Fruit fly (Drosophila melanogaster) whole organism, pupa: ENCODE data around the gene sty.

Experiments used
- CG10348 ChIP-seq: fragments of 200-800 bp; sonication (Bioruptor generic); IDR thresholded peaks from 2 replicates; pipeline ENCODE4 v1.3.6; 2022; ENCODE audit warnings: missing biosample characterization, missing genetic modification characterization
- CG12605 ChIP-seq: fragments of 200-800 bp; sonication (Bioruptor generic); IDR thresholded peaks from 2 replicates; pipeline ENCODE4 v1.3.6; 2022; ENCODE audit warnings: missing biosample characterization, missing genetic modification characterization
- CG13204 ChIP-seq: fragments of 200-800 bp; sonication (Bioruptor generic); optimal IDR thresholded peaks from 2 replicates; lab custom pipeline; 2018; ENCODE audit warnings: missing biosample characterization, mild to moderate bottlenecking, missing genetic modification characterization, moderate library complexity
- CG14655 ChIP-seq: fragments of 200-800 bp; sonication (Bioruptor generic); optimal IDR thresholded peaks from 3 replicates; lab custom pipeline; 2017; ENCODE audit warnings: mild to moderate bottlenecking, missing biosample characterization, missing genetic modification reagents, missing genetic modification characterization
- CG17806 ChIP-seq: fragments of 200-800 bp; sonication (Bioruptor generic); optimal IDR thresholded peaks from 2 replicates; lab custom pipeline; 2018; ENCODE audit warnings: missing biosample characterization, mild to moderate bottlenecking, missing genetic modification characterization, moderate library complexity
- CG32121 ChIP-seq: fragments of 200-800 bp; sonication (Bioruptor generic); IDR thresholded peaks from 2 replicates; pipeline ENCODE4 v1.3.6; 2022; ENCODE audit warnings: missing biosample characterization, missing genetic modification characterization
- CG34367 ChIP-seq: fragments of 200-800 bp; sonication (Bioruptor generic); optimal IDR thresholded peaks from 2 replicates; lab custom pipeline; 2018; ENCODE audit warnings: missing biosample characterization, mild to moderate bottlenecking, missing genetic modification characterization
- CG8159 ChIP-seq: fragments of 200-800 bp; sonication (Bioruptor generic); optimal IDR thresholded peaks from 3 replicates; lab custom pipeline; 2018; ENCODE audit warnings: missing biosample characterization, mild to moderate bottlenecking, missing genetic modification characterization, moderate library complexity
- CG8301 ChIP-seq: fragments of 200-800 bp; sonication (Bioruptor generic); optimal IDR thresholded peaks from 2 replicates; lab custom pipeline; 2018; ENCODE audit warnings: missing biosample characterization, mild to moderate bottlenecking, missing genetic modification characterization
- D1 ChIP-seq: fragments of 200-800 bp; sonication (Bioruptor generic); optimal IDR thresholded peaks from 2 replicates; lab custom pipeline; 2018; ENCODE audit warnings: missing biosample characterization, mild to moderate bottlenecking, missing genetic modification characterization, moderate library complexity
- EcR ChIP-seq: fragments of 200-800 bp; sonication (Bioruptor generic); optimal IDR thresholded peaks from 3 replicates; lab custom pipeline; 2019; ENCODE audit warnings: missing biosample characterization, missing genetic modification characterization, mild to moderate bottlenecking, moderate library complexity, missing genetic modification reagents
- Pif1B ChIP-seq: fragments of 200-800 bp; sonication (Bioruptor generic); optimal IDR thresholded peaks from 3 replicates; lab custom pipeline; 2016; ENCODE audit warnings: missing biosample characterization, missing genetic modification characterization
- fd96Ca ChIP-seq: fragments of 200-800 bp; sonication (Bioruptor generic); IDR thresholded peaks from 3 replicates; pipeline ENCODE4 v1.3.6; 2022; ENCODE audit warnings: missing biosample characterization, missing genetic modification characterization
- gl ChIP-seq: fragments of 200-800 bp; sonication (Bioruptor generic); optimal IDR thresholded peaks from 2 replicates; lab custom pipeline; 2018; ENCODE audit warnings: missing biosample characterization, mild to moderate bottlenecking, missing genetic modification characterization

- peak; percentile 22 for TF ChIP-seq EcR (GFP tag; lab: Kevin White, UChicago)
- peak; percentile 85 for TF ChIP-seq CG14655 (GFP tag; lab: Kevin White, UChicago)
- TF ChIP-seq CG34367 (tag; lab: Kevin White, UChicago): peak; percentile 47
- peak; percentile 70 for TF ChIP-seq Pif1B
- TF ChIP-seq CG10348: peak; percentile 45
- TF ChIP-seq CG32121 (GFP tag; lab: Robert Waterston, UW): peak; percentile 78
- TF ChIP-seq CG13204: peak; percentile 91
- peak; percentile 42 for TF ChIP-seq CG12605 (GFP tag; lab: Robert Waterston, UW)
- TF ChIP-seq CG17806 (tag; lab: Kevin White, UChicago): peak; percentile 76
- TF ChIP-seq CG8159 (tag; lab: Kevin White, UChicago): peak; percentile 75
- peak; percentile 74 for TF ChIP-seq CG8301 (tag; lab: Kevin White, UChicago)
- TF ChIP-seq fd96Ca: peak; percentile 87
- TF ChIP-seq D1 (tag; lab: Kevin White, UChicago): peak; percentile 39
- peak; percentile 43 for TF ChIP-seq gl (tag; lab: Kevin White, UChicago)
Observed at dm6 chr3L:3388708-3389665, 35.7 kb downstream of the sty start.
